Worm (Caenorhabditis elegans) whole organism, L2 larva: ENCODE data around the gene hrpa-2.

Experiments used
- C34F6.9 ChIP-seq: fragments of 150-350 bp; optimal IDR thresholded peaks from 2 replicates; lab custom pipeline; 2014; ENCODE audit warnings: missing biosample characterization, missing genetic modification characterization
- R02D3.7 ChIP-seq: fragments of 150-350 bp; optimal IDR thresholded peaks from 2 replicates; lab custom pipeline; 2014; ENCODE audit warnings: missing biosample characterization, missing genetic modification characterization
- Y55F3AM.14 ChIP-seq: fragments of 200-800 bp; sonication (Bioruptor generic); optimal IDR thresholded peaks from 2 replicates; lab custom pipeline; 2018; ENCODE audit warnings: mild to moderate bottlenecking, missing genetic modification characterization, missing compliant biosample characterization
- ZK546.5 ChIP-seq: sonication (generic microtip); optimal IDR thresholded peaks from 2 replicates; lab custom pipeline; 2017; ENCODE audit warnings: missing biosample characterization, missing genetic modification characterization
- alr-1 ChIP-seq: fragments of 150-350 bp; optimal IDR thresholded peaks from 2 replicates; lab custom pipeline; 2014; ENCODE audit warnings: missing biosample characterization, missing genetic modification characterization
- aly-2 ChIP-seq: fragments of 150-350 bp; optimal IDR thresholded peaks from 2 replicates; lab custom pipeline; 2014; ENCODE audit warnings: missing biosample characterization, missing genetic modification characterization
- ama-1 ChIP-seq: fragments of 150-350 bp; optimal IDR thresholded peaks from 2 replicates; lab custom pipeline; 2018; ENCODE audit warnings: inconsistent platforms
- ceh-16 ChIP-seq: fragments of 150-350 bp; optimal IDR thresholded peaks from 2 replicates; lab custom pipeline; 2014; ENCODE audit warnings: missing biosample characterization, missing genetic modification characterization
- ceh-82 ChIP-seq: fragments of 150-350 bp; optimal IDR thresholded peaks from 2 replicates; lab custom pipeline; 2014; ENCODE audit warnings: missing biosample characterization, missing genetic modification characterization
- crh-2 ChIP-seq: sonication (generic microtip); optimal IDR thresholded peaks from 2 replicates; lab custom pipeline; 2017; ENCODE audit warnings: missing biosample characterization, missing genetic modification characterization
- dmd-4 ChIP-seq: sonication (generic microtip); optimal IDR thresholded peaks from 2 replicates; lab custom pipeline; 2017; ENCODE audit warnings: missing biosample characterization, missing genetic modification characterization
- egl-27 ChIP-seq: sonication (generic microtip); optimal IDR thresholded peaks from 3 replicates; lab custom pipeline; 2017; ENCODE audit warnings: missing biosample characterization, missing genetic modification reagents, missing genetic modification characterization
- elt-3 ChIP-seq: sonication (generic microtip); optimal IDR thresholded peaks from 2 replicates; lab custom pipeline; 2017; ENCODE audit warnings: missing biosample characterization, missing genetic modification characterization
- gmeb-1 ChIP-seq: fragments of 150-350 bp; optimal IDR thresholded peaks from 2 replicates; lab custom pipeline; 2014; ENCODE audit warnings: missing biosample characterization, missing genetic modification characterization
- lin-11 ChIP-seq: fragments of 150-350 bp; sonication (generic microtip); optimal IDR thresholded peaks from 2 replicates; lab custom pipeline; 2014; ENCODE audit warnings: missing biosample characterization, missing genetic modification characterization, inconsistent platforms, mixed read lengths
- lin-13 ChIP-seq: fragments of 150-350 bp; optimal IDR thresholded peaks from 2 replicates; lab custom pipeline; 2014; ENCODE audit warnings: missing biosample characterization, missing genetic modification reagents, missing genetic modification characterization
- lin-39 ChIP-seq: fragments of 150-350 bp; optimal IDR thresholded peaks from 2 replicates; lab custom pipeline; 2014; ENCODE audit warnings: missing biosample characterization, missing genetic modification reagents, missing genetic modification characterization
- lsy-2 ChIP-seq, 2 experiments: fragments of 150-350 bp in 1 of 2; sonication (generic microtip) in 1 of 2; optimal IDR thresholded peaks; 2 replicates each; lab custom pipeline; 2014 to 2017; ENCODE audit warnings: missing biosample characterization in 2 of 2, missing genetic modification characterization in 2 of 2
- mab-5 ChIP-seq: fragments of 150-350 bp; optimal IDR thresholded peaks from 2 replicates; lab custom pipeline; 2014; ENCODE audit warnings: missing biosample characterization, missing genetic modification characterization
- mbf-1 ChIP-seq: sonication (generic microtip); optimal IDR thresholded peaks from 2 replicates; lab custom pipeline; 2017; ENCODE audit warnings: missing biosample characterization, missing genetic modification characterization
- mdl-1 ChIP-seq, 2 experiments: fragments of 150-350 bp in 1 of 2; sonication (generic microtip) in 1 of 2; optimal IDR thresholded peaks; 2 replicates each; lab custom pipeline; 2017; ENCODE audit warnings: missing biosample characterization in 2 of 2, missing genetic modification characterization in 2 of 2
- nhr-10 ChIP-seq: sonication (generic microtip); optimal IDR thresholded peaks from 2 replicates; lab custom pipeline; 2017; ENCODE audit warnings: missing biosample characterization, missing genetic modification characterization
- nhr-12 ChIP-seq: fragments of 150-350 bp; optimal IDR thresholded peaks from 2 replicates; lab custom pipeline; 2014; ENCODE audit warnings: missing biosample characterization, missing genetic modification characterization
- nhr-129 ChIP-seq: fragments of 150-350 bp; optimal IDR thresholded peaks from 2 replicates; lab custom pipeline; 2014; ENCODE audit warnings: missing biosample characterization, missing genetic modification characterization
- nhr-21 ChIP-seq: fragments of 150-350 bp; optimal IDR thresholded peaks from 2 replicates; lab custom pipeline; 2014; ENCODE audit warnings: missing biosample characterization, missing genetic modification characterization
- peb-1 ChIP-seq: fragments of 150-350 bp; optimal IDR thresholded peaks from 2 replicates; lab custom pipeline; 2014; ENCODE audit warnings: missing biosample characterization, missing genetic modification characterization
- sem-4 ChIP-seq: fragments of 150-350 bp; optimal IDR thresholded peaks from 2 replicates; lab custom pipeline; 2014; ENCODE audit warnings: missing biosample characterization, missing genetic modification reagents, missing genetic modification characterization
- skn-1 ChIP-seq: sonication (generic microtip); optimal IDR thresholded peaks from 2 replicates; lab custom pipeline; 2017; ENCODE audit warnings: missing biosample characterization, missing genetic modification characterization
- sma-3 ChIP-seq: sonication (generic microtip); optimal IDR thresholded peaks from 2 replicates; lab custom pipeline; 2016; ENCODE audit warnings: missing genetic modification reagents, missing genetic modification characterization, missing compliant biosample characterization
- unc-39 ChIP-seq: fragments of 150-350 bp; optimal IDR thresholded peaks from 2 replicates; lab custom pipeline; 2014; ENCODE audit warnings: missing biosample characterization, missing genetic modification characterization
- unc-55 ChIP-seq: fragments of 150-350 bp; sonication (generic microtip); optimal IDR thresholded peaks from 3 replicates; lab custom pipeline; 2014; ENCODE audit warnings: missing biosample characterization, missing genetic modification reagents, missing genetic modification characterization
- unc-62 ChIP-seq: fragments of 150-350 bp; optimal IDR thresholded peaks from 2 replicates; lab custom pipeline; 2014; ENCODE audit warnings: missing biosample characterization, missing genetic modification reagents, missing genetic modification characterization
- ztf-11 ChIP-seq: sonication (generic microtip); optimal IDR thresholded peaks from 2 replicates; lab custom pipeline; 2017; ENCODE audit warnings: missing biosample characterization, missing genetic modification characterization
- ztf-4 ChIP-seq: fragments of 150-350 bp; optimal IDR thresholded peaks from 2 replicates; lab custom pipeline; 2014; ENCODE audit warnings: missing biosample characterization, missing genetic modification characterization

The hrpa-2 gene

ce11 chrX:5179874-5180273 is 36.3 kb upstream of the hrpa-2 start, which contains the start of gene sru-48:
sru-48 (plus strand) TSS chrX:5180174.
- no peak for TF ChIP-seq ztf-11 (tag; lab: Kevin White, UChicago)
- TF ChIP-seq C34F6.9 (tag; lab: Kevin White, UChicago) = no peak
- TF ChIP-seq ama-1 (lab: Kevin White, UChicago) = no peak
- TF ChIP-seq aly-2 (tag; lab: Kevin White, UChicago) = no peak
- TF ChIP-seq crh-2 (tag; lab: Kevin White, UChicago) = no peak
- no peak for TF ChIP-seq egl-27 (tag; lab: Kevin White, UChicago)
- no peak for TF ChIP-seq unc-62 (GFP tag; lab: Kevin White, UChicago)
- TF ChIP-seq gmeb-1 (tag; lab: Kevin White, UChicago) = no peak
- no peak for TF ChIP-seq ZK546.5 (tag; lab: Kevin White, UChicago)
- TF ChIP-seq Y55F3AM.14 (GFP tag; lab: Kevin White, UChicago) = no peak
- no peak for TF ChIP-seq ceh-16 (tag; lab: Kevin White, UChicago)
- TF ChIP-seq unc-39 (tag; lab: Kevin White, UChicago) = no peak
- no peak for TF ChIP-seq sma-3

ce11 chrX:5183931-5184330 is 32.2 kb upstream of the hrpa-2 start, which contains the start of gene T03G11.9:
T03G11.9 (plus strand) TSS chrX:5184231.
- TF ChIP-seq elt-3 (tag; lab: Kevin White, UChicago) = no peak
- no peak for TF ChIP-seq skn-1 (tag; lab: Kevin White, UChicago)
- TF ChIP-seq ztf-11 (tag; lab: Kevin White, UChicago) = no peak
- TF ChIP-seq C34F6.9 (tag; lab: Kevin White, UChicago) = no peak
- no peak for TF ChIP-seq R02D3.7 (tag; lab: Kevin White, UChicago)

ce11 chrX:5188977-5189376 is 27.2 kb upstream of the hrpa-2 start, which contains the start of gene zig-6:
zig-6 (minus strand) TSS chrX:5189077.
- no peak for TF ChIP-seq dmd-4 (tag; lab: Kevin White, UChicago)
- no peak for TF ChIP-seq egl-27 (tag; lab: Kevin White, UChicago)
- TF ChIP-seq lin-11 (tag; lab: Kevin White, UChicago) = no peak
- TF ChIP-seq unc-55 (GFP tag; lab: Kevin White, UChicago) = no peak
- no peak for TF ChIP-seq peb-1 (tag; lab: Kevin White, UChicago)
- TF ChIP-seq C34F6.9 (tag; lab: Kevin White, UChicago) = no peak
- no peak for TF ChIP-seq mbf-1 (tag; lab: Kevin White, UChicago)
- no peak for TF ChIP-seq gmeb-1 (tag; lab: Kevin White, UChicago)
- TF ChIP-seq lsy-2 (tag; optimal IDR thresholded peaks at IDR 0.05; lab: Kevin White, UChicago) = no peak
- TF ChIP-seq mab-5 (tag; lab: Kevin White, UChicago) = no peak
- no peak for TF ChIP-seq ceh-16 (tag; lab: Kevin White, UChicago)
- TF ChIP-seq nhr-21 (tag; lab: Kevin White, UChicago) = no peak
- TF ChIP-seq ceh-82 = no peak
- TF ChIP-seq lin-39 (tag; lab: Kevin White, UChicago) = no peak
- no peak for TF ChIP-seq alr-1
- TF ChIP-seq nhr-12 = no peak
- TF ChIP-seq ztf-4 = no peak
- TF ChIP-seq nhr-10 (tag; lab: Kevin White, UChicago) = no peak
- no peak for TF ChIP-seq mdl-1 (tag; optimal IDR thresholded peaks at IDR 0.05; lab: Kevin White, UChicago)

ce11 chrX:5190061-5190460 is 26.1 kb upstream of the hrpa-2 start:
- TF ChIP-seq aly-2 (tag; lab: Kevin White, UChicago) (no peak), crh-2 (tag; lab: Kevin White, UChicago) (no peak), alr-1 (no peak), mab-5 (tag; lab: Kevin White, UChicago) (no peak), lin-13 (GFP tag; lab: Kevin White, UChicago) (no peak), lin-39 (tag; lab: Kevin White, UChicago) (no peak), nhr-129 (tag; lab: Kevin White, UChicago) (no peak), ztf-4 (no peak), ceh-16 (tag; lab: Kevin White, UChicago) (no peak), ZK546.5 (tag; lab: Kevin White, UChicago) (no peak), dmd-4 (tag; lab: Kevin White, UChicago) (no peak)
- TF ChIP-seq, all 48 proteins: peak for 0

- TF ChIP-seq ceh-16 (tag; lab: Kevin White, UChicago) (no peak), mdl-1 (tag; optimal IDR thresholded peaks at IDR 0.05; lab: Kevin White, UChicago) (no peak), mbf-1 (tag; lab: Kevin White, UChicago) (no peak), sem-4 (tag; lab: Kevin White, UChicago) (no peak)
Observed at ce11 chrX:5193402-5193801, 22.8 kb upstream of the hrpa-2 start.
